Fruit fly (Drosophila melanogaster) whole organism: Measurements from ENCODE around the gene CG18262.

Experiments
- CG8478 ChIP-seq: fragments of >200 bp; optimal IDR thresholded peaks from 2 replicates; lab custom pipeline; 2018; ENCODE audit warnings: inconsistent platforms
- Dll ChIP-seq: fragments of >200 bp; optimal IDR thresholded peaks from 2 replicates; lab custom pipeline; 2017
- EcR ChIP-seq, 2 experiments: fragments of >200 bp; optimal IDR thresholded peaks; 2 replicates each; lab custom pipeline; 2017; ENCODE audit warnings: missing biosample characterization in 2 of 2, missing genetic modification characterization in 2 of 2, missing genetic modification reagents in 2 of 2
- pan ChIP-seq: fragments of >200 bp; optimal IDR thresholded peaks from 2 replicates; lab custom pipeline; 2017
- psq ChIP-seq: fragments of >200 bp; optimal IDR thresholded peaks from 2 replicates; lab custom pipeline; 2017
- usp ChIP-seq: fragments of >200 bp; optimal IDR thresholded peaks from 2 replicates; lab custom pipeline; 2017; ENCODE audit warnings: missing biosample characterization, missing genetic modification characterization, mixed read lengths

Gene CG18262

dm6 chrX:8152718-8153117 lies at the start of gene CG18262:
TSS of gene CG18262 (plus strand) at chrX:8152948.
- TF ChIP-seq Dll (lab: Kevin White, UChicago), result no peak
- TF ChIP-seq psq, result no peak
- no peak for TF ChIP-seq EcR (GFP tag; optimal IDR thresholded peaks at IDR 0.05; lab: Kevin White, UChicago)
- no peak for TF ChIP-seq pan (lab: Kevin White, UChicago)
- TF ChIP-seq CG8478 (lab: Kevin White, UChicago), result no peak
- TF ChIP-seq usp, result no peak

dm6 chrX:8106281-8107050 lies 46.3 kb upstream of the CG18262 start:
- TF ChIP-seq EcR (GFP tag; optimal IDR thresholded peaks at IDR 0.05; lab: Kevin White, UChicago) (no peak), usp (no peak), psq (no peak), CG8478 (lab: Kevin White, UChicago) (no peak), Dll (lab: Kevin White, UChicago) (no peak)

- no peak for TF ChIP-seq psq
- no peak for TF ChIP-seq EcR (GFP tag; optimal IDR thresholded peaks at IDR 0.05; lab: Kevin White, UChicago)
- no peak for TF ChIP-seq Dll (lab: Kevin White, UChicago)
- TF ChIP-seq pan (lab: Kevin White, UChicago), result no peak
- no peak for TF ChIP-seq usp
- TF ChIP-seq CG8478 (lab: Kevin White, UChicago), result no peak
Observed at dm6 chrX:8107936-8108335, 44.8 kb upstream of the CG18262 start.

dm6 chrX:8110984-8111383 lies 41.8 kb upstream of the CG18262 start:
- TF ChIP-seq CG8478 (lab: Kevin White, UChicago) (no peak), psq (no peak), EcR (GFP tag; optimal IDR thresholded peaks at IDR 0.05; lab: Kevin White, UChicago) (no peak), pan (lab: Kevin White, UChicago) (no peak), Dll (lab: Kevin White, UChicago) (no peak), usp (no peak)

dm6 chrX:8112715-8113114 lies 40.0 kb upstream of the CG18262 start:
- TF ChIP-seq EcR (GFP tag; optimal IDR thresholded peaks at IDR 0.05; lab: Kevin White, UChicago), result no peak
- TF ChIP-seq CG8478 (lab: Kevin White, UChicago), result no peak
- TF ChIP-seq Dll (lab: Kevin White, UChicago), result no peak
- TF ChIP-seq pan (lab: Kevin White, UChicago), result no peak
- no peak for TF ChIP-seq psq
- TF ChIP-seq usp, result no peak

dm6 chrX:8113386-8114279 lies 39.1 kb upstream of the CG18262 start:
- TF ChIP-seq pan (lab: Kevin White, UChicago) (no peak), usp (no peak), CG8478 (lab: Kevin White, UChicago) (no peak), Dll (lab: Kevin White, UChicago) (no peak), psq (no peak), EcR (GFP tag; optimal IDR thresholded peaks at IDR 0.05; lab: Kevin White, UChicago) (no peak)

- TF ChIP-seq pan (lab: Kevin White, UChicago), result no peak
- TF ChIP-seq CG8478 (lab: Kevin White, UChicago), result no peak
- TF ChIP-seq Dll (lab: Kevin White, UChicago), result no peak
- TF ChIP-seq usp, result no peak
- no peak for TF ChIP-seq psq
- no peak for TF ChIP-seq EcR (GFP tag; optimal IDR thresholded peaks at IDR 0.05; lab: Kevin White, UChicago)
Observed at dm6 chrX:8114476-8115342, 38.0 kb upstream of the CG18262 start.

dm6 chrX:8115343-8115676 lies 37.4 kb upstream of the CG18262 start:
- TF ChIP-seq EcR (GFP tag; optimal IDR thresholded peaks at IDR 0.05; lab: Kevin White, UChicago), result no peak
- no peak for TF ChIP-seq CG8478 (lab: Kevin White, UChicago)
- no peak for TF ChIP-seq psq
- TF ChIP-seq Dll (lab: Kevin White, UChicago), result no peak
- no peak for TF ChIP-seq pan (lab: Kevin White, UChicago)
- no peak for TF ChIP-seq usp

dm6 chrX:8115717-8116311 lies 36.9 kb upstream of the CG18262 start, which contains the start of gene Gclc:
TSS of gene Gclc (minus strand) at chrX:8116147.
- TF ChIP-seq CG8478 (lab: Kevin White, UChicago) (no peak), Dll (lab: Kevin White, UChicago) (no peak), psq (no peak), usp (no peak), EcR (GFP tag; optimal IDR thresholded peaks at IDR 0.05; lab: Kevin White, UChicago) (no peak), pan (lab: Kevin White, UChicago) (no peak)

dm6 chrX:8116813-8117212 lies 35.9 kb upstream of the CG18262 start, which contains the start of gene CG1575:
TSS of gene CG1575 (plus strand) at chrX:8117012.
- no peak for TF ChIP-seq usp
- no peak for TF ChIP-seq Dll (lab: Kevin White, UChicago)
- TF ChIP-seq pan (lab: Kevin White, UChicago), result no peak
- no peak for TF ChIP-seq EcR (GFP tag; optimal IDR thresholded peaks at IDR 0.05; lab: Kevin White, UChicago)
- TF ChIP-seq CG8478 (lab: Kevin White, UChicago), result no peak
- TF ChIP-seq psq, result no peak

- no peak for TF ChIP-seq usp
- no peak for TF ChIP-seq Dll (lab: Kevin White, UChicago)
Observed at dm6 chrX:8120939-8121338, 31.8 kb upstream of the CG18262 start, which contains the start of gene CG2260. TSS of gene CG2260 (minus strand) at chrX:8121147.
